Worm (Caenorhabditis elegans) whole organism, L1 larva: ENCODE measurements around the gene T19H12.2.

Experiments
- C16A3.4 ChIP-seq: fragments of 150-350 bp; optimal IDR thresholded peaks from 2 replicates; lab custom pipeline; 2014; ENCODE audit warnings: missing biosample characterization, missing genetic modification characterization
- C34B4.2 ChIP-seq: sonication (generic microtip); optimal IDR thresholded peaks from 2 replicates; lab custom pipeline; 2017; ENCODE audit warnings: mild to moderate bottlenecking, missing genetic modification characterization, missing compliant biosample characterization
- F16B12.6 ChIP-seq: fragments of 150-350 bp; optimal IDR thresholded peaks from 2 replicates; lab custom pipeline; 2014; ENCODE audit warnings: missing biosample characterization, missing genetic modification characterization
- Y116A8C.19 ChIP-seq: sonication (generic microtip); optimal IDR thresholded peaks from 2 replicates; lab custom pipeline; 2016; ENCODE audit warnings: missing compliant biosample characterization, missing genetic modification characterization, borderline replicate concordance
- aha-1 ChIP-seq: fragments of 150-350 bp; optimal IDR thresholded peaks from 2 replicates; lab custom pipeline; 2014; ENCODE audit warnings: missing biosample characterization, missing genetic modification characterization
- alr-1 ChIP-seq: fragments of 200-800 bp; sonication (Bioruptor generic); optimal IDR thresholded peaks from 2 replicates; lab custom pipeline; 2018; ENCODE audit warnings: borderline replicate concordance, mild to moderate bottlenecking, missing genetic modification characterization, missing compliant biosample characterization
- ama-1 ChIP-seq: fragments of 150-350 bp; optimal IDR thresholded peaks from 2 replicates; lab custom pipeline; 2014
- ceh-63 ChIP-seq: fragments of 200-800 bp; sonication (Bioruptor generic); optimal IDR thresholded peaks from 2 replicates; lab custom pipeline; 2018; ENCODE audit warnings: mild to moderate bottlenecking, missing genetic modification characterization, missing compliant biosample characterization
- ceh-88 ChIP-seq: fragments of 200-800 bp; sonication (Bioruptor generic); IDR thresholded peaks from 2 replicates; pipeline ENCODE4 v1.3.6; 2022; ENCODE audit warnings: missing genetic modification characterization, missing compliant biosample characterization
- ceh-90 ChIP-seq: sonication (generic microtip); optimal IDR thresholded peaks from 2 replicates; lab custom pipeline; 2016; ENCODE audit warnings: missing genetic modification characterization, missing compliant biosample characterization
- ces-1 ChIP-seq: fragments of 150-350 bp; optimal IDR thresholded peaks from 2 replicates; lab custom pipeline; 2014; ENCODE audit warnings: missing biosample characterization, missing genetic modification reagents, missing genetic modification characterization
- dpl-1 ChIP-seq, 3 experiments: fragments of 150-350 bp in 2 of 3; sonication (generic microtip) in 1 of 3; optimal IDR thresholded peaks; 2 replicates each; lab custom pipeline; 2014 to 2017; ENCODE audit warnings: missing biosample characterization in 3 of 3, missing genetic modification characterization in 3 of 3, missing genetic modification reagents in 3 of 3
- dsc-1 ChIP-seq: sonication (generic microtip); optimal IDR thresholded peaks from 2 replicates; lab custom pipeline; 2016; ENCODE audit warnings: mild to moderate bottlenecking, missing genetic modification characterization, missing compliant biosample characterization
- efl-1 ChIP-seq, 4 experiments: fragments of 150-350 bp; optimal IDR thresholded peaks in 3 of 4; peaks in 1 of 4; 1 replicate in 1 of 4; 2 replicates in 3 of 4; lab custom pipeline; 2014; ENCODE audit warnings: missing biosample characterization in 2 of 4, missing genetic modification characterization in 2 of 4, missing genetic modification reagents in 2 of 4
- efl-3 ChIP-seq: fragments of 200-800 bp; sonication (Bioruptor generic); optimal IDR thresholded peaks from 2 replicates; lab custom pipeline; 2018; ENCODE audit warnings: mild to moderate bottlenecking, missing genetic modification characterization, missing compliant biosample characterization
- egl-13 ChIP-seq: sonication (generic microtip); optimal IDR thresholded peaks from 2 replicates; lab custom pipeline; 2016; ENCODE audit warnings: missing genotype, missing genetic modification reagents, missing genetic modification characterization, missing compliant biosample characterization
- egl-27 ChIP-seq, 2 experiments: fragments of 150-350 bp in 1 of 2; sonication (generic microtip); optimal IDR thresholded peaks; 3 replicates each; lab custom pipeline; 2017 to 2018; ENCODE audit warnings: missing biosample characterization in 2 of 2, missing genetic modification characterization in 2 of 2, missing genetic modification reagents in 2 of 2
- elt-2 ChIP-seq: sonication (generic microtip); optimal IDR thresholded peaks from 2 replicates; lab custom pipeline; 2016; ENCODE audit warnings: missing genetic modification characterization, mild to moderate bottlenecking, inconsistent platforms, missing compliant biosample characterization, missing genetic modification reagents
- ets-5 ChIP-seq: fragments of 200-800 bp; sonication (Bioruptor generic); IDR thresholded peaks from 2 replicates; pipeline ENCODE4 v1.3.6; 2022; ENCODE audit warnings: missing genetic modification characterization, missing compliant biosample characterization
- fkh-10 ChIP-seq: sonication (generic microtip); optimal IDR thresholded peaks from 2 replicates; lab custom pipeline; 2017; ENCODE audit warnings: missing biosample characterization, missing genetic modification reagents, missing genetic modification characterization
- fkh-8 ChIP-seq: sonication (generic microtip); optimal IDR thresholded peaks from 2 replicates; lab custom pipeline; 2016; ENCODE audit warnings: mild to moderate bottlenecking, missing genetic modification characterization, missing compliant biosample characterization
- fos-1 ChIP-seq: fragments of 150-350 bp; optimal IDR thresholded peaks from 2 replicates; lab custom pipeline; 2014; ENCODE audit warnings: missing biosample characterization, missing genetic modification characterization
- grh-1 ChIP-seq: fragments of 200-800 bp; sonication (Bioruptor generic); IDR thresholded peaks from 2 replicates; pipeline ENCODE4 v1.3.6; 2022; ENCODE audit warnings: missing genetic modification reagents, missing genetic modification characterization, missing compliant biosample characterization
- hlh-17 ChIP-seq: fragments of 200-800 bp; sonication (Bioruptor generic); optimal IDR thresholded peaks from 2 replicates; lab custom pipeline; 2018; ENCODE audit warnings: missing genetic modification characterization, mild to moderate bottlenecking, missing compliant biosample characterization, moderate library complexity, borderline replicate concordance
- isw-1 ChIP-seq: fragments of 200-800 bp; sonication (Bioruptor generic); IDR thresholded peaks from 2 replicates; pipeline ENCODE4 v1.3.6; 2022; ENCODE audit warnings: missing genetic modification characterization, missing compliant biosample characterization
- jun-1 ChIP-seq: fragments of 150-350 bp; optimal IDR thresholded peaks from 2 replicates; lab custom pipeline; 2014; ENCODE audit warnings: missing biosample characterization, missing genetic modification reagents, missing genetic modification characterization
- lin-14 ChIP-seq: fragments of 200-800 bp; sonication (Bioruptor generic); optimal IDR thresholded peaks from 2 replicates; lab custom pipeline; 2018; ENCODE audit warnings: mild to moderate bottlenecking, missing genetic modification characterization, moderate library complexity, missing compliant biosample characterization
- lin-15B ChIP-seq: fragments of 150-350 bp; sonication (generic microtip); optimal IDR thresholded peaks from 3 replicates; lab custom pipeline; 2014; ENCODE audit warnings: missing biosample characterization, missing genetic modification characterization
- lin-39 ChIP-seq: fragments of 150-350 bp; optimal IDR thresholded peaks from 2 replicates; lab custom pipeline; 2014; ENCODE audit warnings: missing biosample characterization, missing genetic modification reagents, missing genetic modification characterization
- lsy-2 ChIP-seq, 2 experiments: fragments of 150-350 bp; optimal IDR thresholded peaks; 2 replicates each; lab custom pipeline; 2014; ENCODE audit warnings: missing biosample characterization in 2 of 2, missing genetic modification characterization in 2 of 2
- mef-2 ChIP-seq: fragments of 150-350 bp; optimal IDR thresholded peaks from 2 replicates; lab custom pipeline; 2014; ENCODE audit warnings: missing biosample characterization, missing genetic modification characterization
- mep-1 ChIP-seq: fragments of 150-350 bp; optimal IDR thresholded peaks from 2 replicates; lab custom pipeline; 2014; ENCODE audit warnings: missing biosample characterization, missing genetic modification characterization
- nhr-12 ChIP-seq: sonication (generic microtip); optimal IDR thresholded peaks from 2 replicates; lab custom pipeline; 2017; ENCODE audit warnings: missing biosample characterization, missing genetic modification characterization
- nhr-28 ChIP-seq: fragments of 150-350 bp; optimal IDR thresholded peaks from 2 replicates; lab custom pipeline; 2014; ENCODE audit warnings: missing biosample characterization, missing genetic modification characterization
- nhr-76 ChIP-seq: sonication (generic microtip); optimal IDR thresholded peaks from 2 replicates; lab custom pipeline; 2017; ENCODE audit warnings: missing biosample characterization, missing genetic modification characterization
- nhr-77 ChIP-seq: fragments of 150-350 bp; optimal IDR thresholded peaks from 2 replicates; lab custom pipeline; 2014; ENCODE audit warnings: missing biosample characterization, missing genetic modification characterization
- nhr-84 ChIP-seq: sonication (generic microtip); optimal IDR thresholded peaks from 2 replicates; lab custom pipeline; 2017; ENCODE audit warnings: missing biosample characterization, missing genetic modification characterization
- pax-3 ChIP-seq: fragments of 200-800 bp; sonication (Bioruptor generic); optimal IDR thresholded peaks from 2 replicates; lab custom pipeline; 2018; ENCODE audit warnings: mild to moderate bottlenecking, missing genetic modification characterization, moderate library complexity, missing compliant biosample characterization
- rnt-1 ChIP-seq: sonication (generic microtip); optimal IDR thresholded peaks from 2 replicates; lab custom pipeline; 2016; ENCODE audit warnings: mild to moderate bottlenecking, missing genetic modification characterization, moderate library complexity, missing compliant biosample characterization
- skn-1 ChIP-seq: fragments of 150-350 bp; optimal IDR thresholded peaks from 2 replicates; lab custom pipeline; 2014; ENCODE audit warnings: missing biosample characterization, missing genetic modification characterization
- snu-23 ChIP-seq: sonication (generic microtip); optimal IDR thresholded peaks from 2 replicates; lab custom pipeline; 2016; ENCODE audit warnings: missing genetic modification characterization, missing compliant biosample characterization
- sox-4 ChIP-seq: sonication (generic microtip); optimal IDR thresholded peaks from 2 replicates; lab custom pipeline; 2016; ENCODE audit warnings: missing genetic modification characterization, missing compliant biosample characterization
- sptf-1 ChIP-seq: fragments of 150-350 bp; optimal IDR thresholded peaks from 2 replicates; lab custom pipeline; 2014; ENCODE audit warnings: missing biosample characterization, missing genetic modification characterization
- sup-37 ChIP-seq: fragments of 200-800 bp; sonication (Bioruptor generic); optimal IDR thresholded peaks from 2 replicates; lab custom pipeline; 2018; ENCODE audit warnings: mild to moderate bottlenecking, missing genetic modification characterization, missing compliant biosample characterization
- tbx-2 ChIP-seq: sonication (generic microtip); optimal IDR thresholded peaks from 2 replicates; lab custom pipeline; 2016; ENCODE audit warnings: missing genetic modification characterization, missing compliant biosample characterization
- tlp-1 ChIP-seq: fragments of 150-350 bp; optimal IDR thresholded peaks from 2 replicates; lab custom pipeline; 2014; ENCODE audit warnings: missing biosample characterization, missing genetic modification characterization
- unc-30 ChIP-seq: sonication (generic microtip); optimal IDR thresholded peaks from 2 replicates; lab custom pipeline; 2017; ENCODE audit warnings: missing biosample characterization, missing genetic modification characterization
- unc-62 ChIP-seq: fragments of 150-350 bp; optimal IDR thresholded peaks from 2 replicates; lab custom pipeline; 2014; ENCODE audit warnings: missing biosample characterization, missing genetic modification reagents, missing genetic modification characterization
- unc-86 ChIP-seq: sonication (generic microtip); optimal IDR thresholded peaks from 2 replicates; lab custom pipeline; 2016; ENCODE audit warnings: missing genetic modification characterization, missing compliant biosample characterization
- unc-98 ChIP-seq: fragments of 200-800 bp; sonication (Bioruptor generic); IDR thresholded peaks from 2 replicates; pipeline ENCODE4 v1.3.6; 2022; ENCODE audit warnings: missing genetic modification characterization, missing compliant biosample characterization
- vab-15 ChIP-seq: sonication (generic microtip); optimal IDR thresholded peaks from 2 replicates; lab custom pipeline; 2017; ENCODE audit warnings: missing genotype, mild to moderate bottlenecking, missing genetic modification characterization, missing compliant biosample characterization
- xbp-1 ChIP-seq: sonication (generic microtip); optimal IDR thresholded peaks from 2 replicates; lab custom pipeline; 2016; ENCODE audit warnings: missing genetic modification characterization, missing compliant biosample characterization
- zag-1 ChIP-seq: fragments of 150-350 bp; optimal IDR thresholded peaks from 2 replicates; lab custom pipeline; 2014; ENCODE audit warnings: missing biosample characterization, missing genetic modification characterization
- ztf-11 ChIP-seq, 2 experiments: sonication (generic microtip); optimal IDR thresholded peaks; 2 replicates each; lab custom pipeline; 2016 to 2017; ENCODE audit warnings: missing genetic modification characterization in 2 of 2, missing biosample characterization in 1 of 2, missing compliant biosample characterization in 1 of 2
- ztf-4 ChIP-seq: fragments of 150-350 bp; optimal IDR thresholded peaks from 2 replicates; lab custom pipeline; 2014; ENCODE audit warnings: missing biosample characterization, missing genetic modification characterization

Gene T19H12.2

ce11 chrV:4908591-4908990 is 18.4 kb downstream of the T19H12.2 start, which contains the start of gene ugt-13 (continued):
- no peak for TF ChIP-seq lin-15B (tag; lab: Kevin White, UChicago)
- no peak for TF ChIP-seq nhr-76
- no peak for TF ChIP-seq ceh-88 (GFP tag; lab: Robert Waterston, UW)
- TF ChIP-seq egl-13: no peak
- TF ChIP-seq dsc-1: no peak
- TF ChIP-seq ceh-63: no peak
- no peak for TF ChIP-seq rnt-1 (tag; lab: Kevin White, UChicago)
- TF ChIP-seq nhr-77 (tag; lab: Kevin White, UChicago): no peak
- no peak for TF ChIP-seq pax-3 (tag; lab: Kevin White, UChicago)
- no peak for TF ChIP-seq unc-98
- TF ChIP-seq ces-1: no peak
- TF ChIP-seq skn-1 (tag; lab: Kevin White, UChicago): peak; percentile 52
- no peak for TF ChIP-seq nhr-84 (tag; lab: Kevin White, UChicago)
- TF ChIP-seq elt-2: no peak
- no peak for TF ChIP-seq fkh-10 (GFP tag; lab: Kevin White, UChicago)
- no peak for TF ChIP-seq grh-1
- TF ChIP-seq snu-23 (GFP tag; lab: Kevin White, UChicago): peak; percentile 48
- TF ChIP-seq mep-1 (tag; lab: Kevin White, UChicago): no peak
- no peak for TF ChIP-seq isw-1 (GFP tag; lab: Robert Waterston, UW)
- TF ChIP-seq fos-1 (tag; lab: Kevin White, UChicago): no peak
- no peak for TF ChIP-seq xbp-1 (tag; lab: Kevin White, UChicago)
- TF ChIP-seq jun-1 (tag; lab: Kevin White, UChicago): no peak
- no peak for TF ChIP-seq C16A3.4 (tag; lab: Kevin White, UChicago)
- no peak for TF ChIP-seq mef-2
- no peak for TF ChIP-seq ceh-90 (tag; lab: Kevin White, UChicago)
- TF ChIP-seq efl-3 (GFP tag; lab: Kevin White, UChicago): no peak
- no peak for TF ChIP-seq zag-1 (tag; lab: Kevin White, UChicago)
- TF ChIP-seq unc-30 (tag; lab: Kevin White, UChicago): no peak
- no peak for TF ChIP-seq sup-37 (GFP tag; lab: Kevin White, UChicago)
- TF ChIP-seq aha-1 (tag; lab: Kevin White, UChicago): no peak
- no peak for TF ChIP-seq sox-4 (tag; lab: Kevin White, UChicago)
- no peak for TF ChIP-seq ama-1 (lab: Kevin White, UChicago)
- no peak for TF ChIP-seq vab-15
- no peak for TF ChIP-seq egl-27 (tag; optimal IDR thresholded peaks at IDR 0.05; lab: Kevin White, UChicago)
- TF ChIP-seq lsy-2 (tag; optimal IDR thresholded peaks at IDR 0.05; lab: Kevin White, UChicago): no peak
- no peak for TF ChIP-seq nhr-12
- TF ChIP-seq unc-62 (GFP tag; lab: Kevin White, UChicago): no peak
- peak; percentile 67 for TF ChIP-seq tbx-2 (tag; lab: Kevin White, UChicago)
- TF ChIP-seq hlh-17 (GFP tag; lab: Kevin White, UChicago): no peak
- TF ChIP-seq sptf-1 (tag; lab: Kevin White, UChicago): no peak
- TF ChIP-seq fkh-8 (tag; lab: Kevin White, UChicago): no peak
- TF ChIP-seq lin-39: no peak
- TF ChIP-seq ztf-4 (tag; lab: Kevin White, UChicago): no peak
- TF ChIP-seq nhr-28 (tag; lab: Kevin White, UChicago): peak; percentile 23
- TF ChIP-seq efl-1 (optimal IDR thresholded peaks at IDR 0.05; lab: Kevin White, UChicago): no peak
- TF ChIP-seq efl-1 (GFP tag; optimal IDR thresholded peaks at IDR 0.05 in 1 of 2; lab: Kevin White, UChicago): no peak
- no peak for TF ChIP-seq Y116A8C.19 (tag; lab: Kevin White, UChicago)
- TF ChIP-seq C34B4.2 (tag; lab: Kevin White, UChicago): no peak
- TF ChIP-seq dpl-1 (GFP tag; optimal IDR thresholded peaks at IDR 0.05; lab: Kevin White, UChicago): no peak
- no peak for TF ChIP-seq unc-86 (tag; lab: Kevin White, UChicago)
- no peak for TF ChIP-seq F16B12.6 (tag; lab: Kevin White, UChicago)
- TF ChIP-seq tlp-1 (tag; lab: Kevin White, UChicago): no peak
- TF ChIP-seq alr-1 (tag; lab: Kevin White, UChicago): no peak
- TF ChIP-seq ets-5: no peak
- TF ChIP-seq lin-14 (GFP tag; lab: Kevin White, UChicago): peak; percentile 41
- TF ChIP-seq ztf-11 (tag; optimal IDR thresholded peaks at IDR 0.05; lab: Kevin White, UChicago): no peak
